Worm (Caenorhabditis elegans) whole organism, L2 larva: ENCODE results near the gene C50F7.9.

ENCODE experiments used
- C34F6.9 ChIP-seq: fragments of 150-350 bp; optimal IDR thresholded peaks from 2 replicates; lab custom pipeline; 2014; ENCODE audit warnings: missing biosample characterization, missing genetic modification characterization
- F13H6.1 ChIP-seq: sonication (generic microtip); optimal IDR thresholded peaks from 2 replicates; lab custom pipeline; 2016; ENCODE audit warnings: missing genetic modification characterization, missing compliant biosample characterization
- R02D3.7 ChIP-seq: fragments of 150-350 bp; optimal IDR thresholded peaks from 2 replicates; lab custom pipeline; 2014; ENCODE audit warnings: missing biosample characterization, missing genetic modification characterization
- ZK546.5 ChIP-seq: sonication (generic microtip); optimal IDR thresholded peaks from 2 replicates; lab custom pipeline; 2017; ENCODE audit warnings: missing biosample characterization, missing genetic modification characterization
- alr-1 ChIP-seq: fragments of 150-350 bp; optimal IDR thresholded peaks from 2 replicates; lab custom pipeline; 2014; ENCODE audit warnings: missing biosample characterization, missing genetic modification characterization
- aly-2 ChIP-seq: fragments of 150-350 bp; optimal IDR thresholded peaks from 2 replicates; lab custom pipeline; 2014; ENCODE audit warnings: missing biosample characterization, missing genetic modification characterization
- ama-1 ChIP-seq: fragments of 150-350 bp; optimal IDR thresholded peaks from 2 replicates; lab custom pipeline; 2018; ENCODE audit warnings: inconsistent platforms
- blmp-1 ChIP-seq: sonication (generic microtip); optimal IDR thresholded peaks from 2 replicates; lab custom pipeline; 2017; ENCODE audit warnings: missing genetic modification characterization, mild to moderate bottlenecking, missing compliant biosample characterization, antibody characterized with exemption, moderate library complexity; ENCODE audit not compliant: insufficient read depth
- ceh-16 ChIP-seq: fragments of 150-350 bp; optimal IDR thresholded peaks from 2 replicates; lab custom pipeline; 2014; ENCODE audit warnings: missing biosample characterization, missing genetic modification characterization
- ceh-82 ChIP-seq: fragments of 150-350 bp; optimal IDR thresholded peaks from 2 replicates; lab custom pipeline; 2014; ENCODE audit warnings: missing biosample characterization, missing genetic modification characterization
- crh-2 ChIP-seq: sonication (generic microtip); optimal IDR thresholded peaks from 2 replicates; lab custom pipeline; 2017; ENCODE audit warnings: missing biosample characterization, missing genetic modification characterization
- dmd-4 ChIP-seq: sonication (generic microtip); optimal IDR thresholded peaks from 2 replicates; lab custom pipeline; 2017; ENCODE audit warnings: missing biosample characterization, missing genetic modification characterization
- egl-27 ChIP-seq: sonication (generic microtip); optimal IDR thresholded peaks from 3 replicates; lab custom pipeline; 2017; ENCODE audit warnings: missing biosample characterization, missing genetic modification reagents, missing genetic modification characterization
- elt-1 ChIP-seq: fragments of 150-350 bp; optimal IDR thresholded peaks from 2 replicates; lab custom pipeline; 2014; ENCODE audit warnings: missing biosample characterization, missing genetic modification characterization
- elt-3 ChIP-seq: sonication (generic microtip); optimal IDR thresholded peaks from 2 replicates; lab custom pipeline; 2017; ENCODE audit warnings: missing biosample characterization, missing genetic modification characterization
- fos-1 ChIP-seq: fragments of 150-350 bp; optimal IDR thresholded peaks from 2 replicates; lab custom pipeline; 2014; ENCODE audit warnings: missing biosample characterization, missing genetic modification characterization
- gmeb-1 ChIP-seq: fragments of 150-350 bp; optimal IDR thresholded peaks from 2 replicates; lab custom pipeline; 2014; ENCODE audit warnings: missing biosample characterization, missing genetic modification characterization
- lin-11 ChIP-seq: fragments of 150-350 bp; sonication (generic microtip); optimal IDR thresholded peaks from 2 replicates; lab custom pipeline; 2014; ENCODE audit warnings: missing biosample characterization, missing genetic modification characterization, inconsistent platforms, mixed read lengths
- lin-13 ChIP-seq: fragments of 150-350 bp; optimal IDR thresholded peaks from 2 replicates; lab custom pipeline; 2014; ENCODE audit warnings: missing biosample characterization, missing genetic modification reagents, missing genetic modification characterization
- lin-39 ChIP-seq: fragments of 150-350 bp; optimal IDR thresholded peaks from 2 replicates; lab custom pipeline; 2014; ENCODE audit warnings: missing biosample characterization, missing genetic modification reagents, missing genetic modification characterization
- lsy-2 ChIP-seq, 2 experiments: fragments of 150-350 bp in 1 of 2; sonication (generic microtip) in 1 of 2; optimal IDR thresholded peaks; 2 replicates each; lab custom pipeline; 2014 to 2017; ENCODE audit warnings: missing biosample characterization in 2 of 2, missing genetic modification characterization in 2 of 2
- mab-5 ChIP-seq: fragments of 150-350 bp; optimal IDR thresholded peaks from 2 replicates; lab custom pipeline; 2014; ENCODE audit warnings: missing biosample characterization, missing genetic modification characterization
- mdl-1 ChIP-seq, 2 experiments: fragments of 150-350 bp in 1 of 2; sonication (generic microtip) in 1 of 2; optimal IDR thresholded peaks; 2 replicates each; lab custom pipeline; 2017; ENCODE audit warnings: missing biosample characterization in 2 of 2, missing genetic modification characterization in 2 of 2
- nhr-11 ChIP-seq: fragments of 150-350 bp; optimal IDR thresholded peaks from 2 replicates; lab custom pipeline; 2014; ENCODE audit warnings: missing biosample characterization, missing genetic modification characterization
- nhr-12 ChIP-seq: fragments of 150-350 bp; optimal IDR thresholded peaks from 2 replicates; lab custom pipeline; 2014; ENCODE audit warnings: missing biosample characterization, missing genetic modification characterization
- nhr-129 ChIP-seq: fragments of 150-350 bp; optimal IDR thresholded peaks from 2 replicates; lab custom pipeline; 2014; ENCODE audit warnings: missing biosample characterization, missing genetic modification characterization
- nhr-237 ChIP-seq: fragments of 150-350 bp; optimal IDR thresholded peaks from 2 replicates; lab custom pipeline; 2014; ENCODE audit warnings: missing biosample characterization, missing genetic modification characterization
- nhr-25 ChIP-seq: fragments of 150-350 bp; sonication (generic microtip); optimal IDR thresholded peaks from 3 replicates; lab custom pipeline; 2014; ENCODE audit warnings: missing biosample characterization, missing genetic modification characterization
- nhr-6 ChIP-seq: fragments of 150-350 bp; optimal IDR thresholded peaks from 2 replicates; lab custom pipeline; 2014; ENCODE audit warnings: missing biosample characterization, missing genetic modification characterization
- nhr-77 ChIP-seq: fragments of 150-350 bp; optimal IDR thresholded peaks from 2 replicates; lab custom pipeline; 2014; ENCODE audit warnings: missing biosample characterization, missing genetic modification characterization
- peb-1 ChIP-seq: fragments of 150-350 bp; optimal IDR thresholded peaks from 2 replicates; lab custom pipeline; 2014; ENCODE audit warnings: missing biosample characterization, missing genetic modification characterization
- sem-4 ChIP-seq: fragments of 150-350 bp; optimal IDR thresholded peaks from 2 replicates; lab custom pipeline; 2014; ENCODE audit warnings: missing biosample characterization, missing genetic modification reagents, missing genetic modification characterization
- skn-1 ChIP-seq: sonication (generic microtip); optimal IDR thresholded peaks from 2 replicates; lab custom pipeline; 2017; ENCODE audit warnings: missing biosample characterization, missing genetic modification characterization
- sma-9 ChIP-seq, 2 experiments: fragments of 150-350 bp in 1 of 2; sonication (generic microtip) in 1 of 2; optimal IDR thresholded peaks; 2 replicates each; lab custom pipeline; 2014 to 2016; ENCODE audit warnings: missing genetic modification characterization in 2 of 2, mild to moderate bottlenecking in 1 of 2, missing biosample characterization in 1 of 2, missing compliant biosample characterization in 1 of 2, missing genetic modification reagents in 1 of 2, moderate library complexity in 1 of 2
- snpc-4 ChIP-seq: fragments of 150-350 bp; optimal IDR thresholded peaks from 2 replicates; lab custom pipeline; 2014; ENCODE audit warnings: missing biosample characterization, missing genetic modification characterization
- unc-39 ChIP-seq: fragments of 150-350 bp; optimal IDR thresholded peaks from 2 replicates; lab custom pipeline; 2014; ENCODE audit warnings: missing biosample characterization, missing genetic modification characterization
- unc-55 ChIP-seq: fragments of 150-350 bp; sonication (generic microtip); optimal IDR thresholded peaks from 3 replicates; lab custom pipeline; 2014; ENCODE audit warnings: missing biosample characterization, missing genetic modification reagents, missing genetic modification characterization
- ztf-1 ChIP-seq: fragments of 200-800 bp; sonication (Bioruptor generic); conservative IDR thresholded peaks from 2 replicates; pipeline ENCODE4 v1.3.6; 2022; ENCODE audit warnings: missing genetic modification characterization, missing compliant biosample characterization
- ztf-11 ChIP-seq: sonication (generic microtip); optimal IDR thresholded peaks from 2 replicates; lab custom pipeline; 2017; ENCODE audit warnings: missing biosample characterization, missing genetic modification characterization
- ztf-4 ChIP-seq: fragments of 150-350 bp; optimal IDR thresholded peaks from 2 replicates; lab custom pipeline; 2014; ENCODE audit warnings: missing biosample characterization, missing genetic modification characterization

The C50F7.9 gene

ce11 chrIV:7731960-7732359, at the start of gene C50F7.9, which contains the start of gene C50F7.3:
Gene C50F7.9, minus strand, starts transcription at chrIV:7732060.
Gene C50F7.3, plus strand, starts transcription at chrIV:7732329.
- TF ChIP-seq lin-39 = no peak
- no peak for TF ChIP-seq nhr-77 (tag; lab: Kevin White, UChicago)
- TF ChIP-seq dmd-4 = no peak
- no peak for TF ChIP-seq aly-2
- TF ChIP-seq crh-2 (tag; lab: Kevin White, UChicago) = no peak

ce11 chrIV:7778865-7779264, 47.0 kb upstream of the C50F7.9 start, which contains the start of gene rpap-3:
Gene rpap-3, minus strand, starts transcription at chrIV:7778965.
- TF ChIP-seq nhr-6 (tag; lab: Kevin White, UChicago) = no peak
- no peak for TF ChIP-seq blmp-1 (tag; lab: Kevin White, UChicago)
- no peak for TF ChIP-seq lin-13
- TF ChIP-seq sem-4 = no peak
- TF ChIP-seq, all 48 proteins: peak for 0

- TF ChIP-seq unc-39 (tag; lab: Kevin White, UChicago) (no peak), sma-9 (GFP tag; optimal IDR thresholded peaks at IDR 0.05; lab: Kevin White, UChicago) (no peak), sma-9 (tag; optimal IDR thresholded peaks at IDR 0.05; lab: Kevin White, UChicago) (no peak), nhr-237 (tag; lab: Kevin White, UChicago) (no peak), ceh-16 (no peak), elt-1 (tag; lab: Kevin White, UChicago) (no peak), nhr-6 (tag; lab: Kevin White, UChicago) (no peak), ztf-11 (tag; lab: Kevin White, UChicago) (no peak)
Observed at ce11 chrIV:7775725-7776124, 43.9 kb upstream of the C50F7.9 start, which contains the start of gene swd-2.1. Gene swd-2.1, plus strand, starts transcription at chrIV:7776025.

- TF ChIP-seq ama-1 (lab: Kevin White, UChicago) (no peak), aly-2 (no peak), nhr-77 (tag; lab: Kevin White, UChicago) (no peak), ceh-82 (tag; lab: Kevin White, UChicago) (no peak), egl-27 (tag; lab: Kevin White, UChicago) (no peak), nhr-25 (no peak), nhr-129 (tag; lab: Kevin White, UChicago) (peak; percentile 4), sma-9 (GFP tag; optimal IDR thresholded peaks at IDR 0.05; lab: Kevin White, UChicago) (no peak), sma-9 (tag; optimal IDR thresholded peaks at IDR 0.05; lab: Kevin White, UChicago) (no peak), peb-1 (tag; lab: Kevin White, UChicago) (no peak), lin-39 (no peak), mdl-1 (tag; optimal IDR thresholded peaks at IDR 0.05; lab: Kevin White, UChicago) (no peak), nhr-6 (tag; lab: Kevin White, UChicago) (no peak), dmd-4 (no peak), alr-1 (no peak), unc-55 (peak; percentile 67), ztf-1 (no peak), ztf-4 (tag; lab: Kevin White, UChicago) (no peak), gmeb-1 (tag; lab: Kevin White, UChicago) (no peak), nhr-11 (tag; lab: Kevin White, UChicago) (no peak), skn-1 (tag; lab: Kevin White, UChicago) (no peak), C34F6.9 (peak; percentile 73), sem-4 (no peak), mab-5 (tag; lab: Kevin White, UChicago) (no peak), ZK546.5 (no peak), nhr-12 (no peak), lsy-2 (tag; optimal IDR thresholded peaks at IDR 0.05; lab: Kevin White, UChicago) (peak in 1 of 2 experiments; percentile 63), F13H6.1 (no peak), elt-3 (tag; lab: Kevin White, UChicago) (no peak), unc-39 (tag; lab: Kevin White, UChicago) (no peak), fos-1 (no peak), lin-13 (no peak), ztf-11 (tag; lab: Kevin White, UChicago) (no peak), elt-1 (tag; lab: Kevin White, UChicago) (no peak), lin-11 (tag; lab: Kevin White, UChicago) (no peak), crh-2 (tag; lab: Kevin White, UChicago) (peak; percentile 17), R02D3.7 (tag; lab: Kevin White, UChicago) (no peak), snpc-4 (tag; lab: Kevin White, UChicago) (no peak)
Observed at ce11 chrIV:7774206-7774605, 42.3 kb upstream of the C50F7.9 start, which contains the start of the genes hcf-1 and swd-2.2. Gene hcf-1, minus strand, starts transcription at chrIV:7774275. Gene swd-2.2, plus strand, starts transcription at chrIV:7774411.
